Fruit fly (Drosophila melanogaster) whole organism, embryonic: ENCODE results near the gene CG32106.

Experiments
- BEAF-32 ChIP-seq: fragments of 200-800 bp; sonication (Bioruptor generic); optimal IDR thresholded peaks from 3 replicates; lab custom pipeline; 2017; ENCODE audit warnings: missing biosample characterization, missing genetic modification characterization, mild to moderate bottlenecking, moderate library complexity, missing genetic modification reagents
- CG10543 ChIP-seq: fragments of 200-800 bp; sonication (Bioruptor generic); optimal IDR thresholded peaks from 3 replicates; lab custom pipeline; 2017; ENCODE audit warnings: missing biosample characterization, mild to moderate bottlenecking, missing genetic modification characterization, moderate library complexity
- CG12104 ChIP-seq: fragments of 200-800 bp; sonication (Bioruptor generic); optimal IDR thresholded peaks from 3 replicates; lab custom pipeline; 2016; ENCODE audit warnings: missing biosample characterization, missing genetic modification characterization
- CG12236 ChIP-seq: fragments of 200-800 bp; sonication (Bioruptor generic); optimal IDR thresholded peaks from 2 replicates; lab custom pipeline; 2016; ENCODE audit warnings: missing biosample characterization, missing genetic modification characterization
- CG14710 ChIP-seq: fragments of 200-800 bp; sonication (Bioruptor generic); optimal IDR thresholded peaks from 3 replicates; lab custom pipeline; 2019; ENCODE audit warnings: missing biosample characterization, mild to moderate bottlenecking, missing genetic modification characterization, moderate library complexity
- CG17829 ChIP-seq: fragments of 200-800 bp; optimal IDR thresholded peaks from 2 replicates; lab custom pipeline; 2019; ENCODE audit warnings: missing biosample characterization, mild to moderate bottlenecking, missing genetic modification characterization, moderate library complexity
- CG2116 ChIP-seq: fragments of 200-800 bp; sonication (Bioruptor generic); optimal IDR thresholded peaks from 3 replicates; lab custom pipeline; 2018; ENCODE audit warnings: missing biosample characterization, mild to moderate bottlenecking, missing genetic modification characterization
- CG2120 ChIP-seq: fragments of 200-800 bp; sonication (Bioruptor generic); optimal IDR thresholded peaks from 3 replicates; lab custom pipeline; 2016; ENCODE audit warnings: missing biosample characterization, missing genetic modification characterization
- CG42726 ChIP-seq: fragments of 200-800 bp; sonication (Bioruptor generic); IDR thresholded peaks from 2 replicates; pipeline ENCODE4 v1.3.6; 2022; ENCODE audit warnings: missing biosample characterization, missing genetic modification characterization; ENCODE audit not compliant: partially characterized antibody
- CG4707 ChIP-seq: fragments of 200-800 bp; sonication (Bioruptor generic); optimal IDR thresholded peaks from 2 replicates; lab custom pipeline; 2018; ENCODE audit warnings: missing biosample characterization, mild to moderate bottlenecking, missing genetic modification characterization, moderate library complexity
- CG6791 ChIP-seq: fragments of 200-800 bp; sonication (Bioruptor generic); IDR thresholded peaks from 3 replicates; pipeline ENCODE4 v1.3.6; 2022; ENCODE audit warnings: missing biosample characterization, missing genetic modification characterization; ENCODE audit not compliant: partially characterized antibody
- CG8281 ChIP-seq: fragments of 200-800 bp; sonication (Bioruptor generic); optimal IDR thresholded peaks from 2 replicates; lab custom pipeline; 2018; ENCODE audit warnings: missing biosample characterization, mild to moderate bottlenecking, missing genetic modification characterization, moderate library complexity
- CG9437 ChIP-seq: fragments of 200-800 bp; sonication (Bioruptor generic); optimal IDR thresholded peaks from 2 replicates; lab custom pipeline; 2018; ENCODE audit warnings: missing biosample characterization, mild to moderate bottlenecking, missing genetic modification characterization
- CHES-1-like ChIP-seq: fragments of 200-800 bp; sonication (Bioruptor generic); optimal IDR thresholded peaks from 2 replicates; lab custom pipeline; 2016; ENCODE audit warnings: missing biosample characterization, missing genetic modification characterization
- Dad ChIP-seq: fragments of 200-800 bp; sonication (Bioruptor generic); optimal IDR thresholded peaks from 3 replicates; lab custom pipeline; 2016; ENCODE audit warnings: missing biosample characterization, missing genetic modification characterization
- Dbx ChIP-seq: fragments of 200-800 bp; sonication (Bioruptor generic); IDR thresholded peaks from 3 replicates; pipeline ENCODE4 v1.3.6; 2022; ENCODE audit warnings: missing biosample characterization, missing genetic modification characterization
- Dll ChIP-seq: fragments of 200-800 bp; sonication (Bioruptor generic); IDR thresholded peaks from 4 replicates; pipeline ENCODE4 v1.3.6; 2022; ENCODE audit warnings: missing biosample characterization, missing genetic modification characterization; ENCODE audit not compliant: partially characterized antibody
- Ets65A ChIP-seq: fragments of 200-800 bp; sonication (Bioruptor generic); peaks from one replicate; lab custom pipeline; 2016; ENCODE audit warnings: missing biosample characterization, missing genetic modification characterization
- HLH3B ChIP-seq: fragments of 200-800 bp; sonication (Bioruptor generic); IDR thresholded peaks from 2 replicates; pipeline ENCODE4 v1.3.6; 2022; ENCODE audit warnings: missing biosample characterization, missing genetic modification characterization
- Hsf ChIP-seq: fragments of 200-800 bp; sonication (Bioruptor generic); optimal IDR thresholded peaks from 3 replicates; lab custom pipeline; 2016; ENCODE audit warnings: missing biosample characterization, missing genetic modification characterization
- Lhr ChIP-seq: fragments of 200-800 bp; sonication (Bioruptor generic); optimal IDR thresholded peaks from 3 replicates; lab custom pipeline; 2017; ENCODE audit warnings: mild to moderate bottlenecking, missing biosample characterization, missing genetic modification reagents, missing genetic modification characterization
- MESR4 ChIP-seq: fragments of 200-800 bp; sonication (Bioruptor generic); optimal IDR thresholded peaks from 2 replicates; lab custom pipeline; 2018; ENCODE audit warnings: missing biosample characterization, mild to moderate bottlenecking, missing genetic modification characterization, moderate library complexity
- Med ChIP-seq: fragments of 200-800 bp; sonication (Bioruptor generic); peaks from one replicate; lab custom pipeline; 2016; ENCODE audit warnings: missing biosample characterization, missing genetic modification characterization, mild to moderate bottlenecking, inconsistent platforms, moderate library complexity
- ab ChIP-seq: fragments of 200-800 bp; sonication (Bioruptor generic); optimal IDR thresholded peaks from 2 replicates; lab custom pipeline; 2016; ENCODE audit warnings: missing biosample characterization, missing genetic modification characterization
- aop ChIP-seq: fragments of 200-800 bp; sonication (Bioruptor generic); IDR thresholded peaks from 2 replicates; pipeline ENCODE4 v1.3.6; 2022; ENCODE audit warnings: missing biosample characterization, missing genetic modification characterization
- chm ChIP-seq: fragments of 200-800 bp; sonication (Bioruptor generic); IDR thresholded peaks from 2 replicates; pipeline ENCODE4 v1.3.6; 2022; ENCODE audit warnings: missing biosample characterization, missing genetic modification characterization
- eve ChIP-seq, 2 experiments: fragments of >200 bp; optimal IDR thresholded peaks; 2 replicates each; lab custom pipeline; 2017; ENCODE audit warnings: missing biosample characterization in 2 of 2, missing genetic modification characterization in 2 of 2
- fd64A ChIP-seq: fragments of 200-800 bp; sonication (Bioruptor generic); optimal IDR thresholded peaks from 3 replicates; lab custom pipeline; 2018; ENCODE audit warnings: missing biosample characterization, mild to moderate bottlenecking, missing genetic modification characterization
- fu2 ChIP-seq: fragments of 200-800 bp; sonication (Bioruptor generic); optimal IDR thresholded peaks from 2 replicates; lab custom pipeline; 2016; ENCODE audit warnings: missing biosample characterization, missing genetic modification characterization
- gem ChIP-seq: fragments of 200-800 bp; sonication (Bioruptor generic); optimal IDR thresholded peaks from 2 replicates; lab custom pipeline; 2019; ENCODE audit warnings: missing biosample characterization, mild to moderate bottlenecking, missing genetic modification characterization, moderate library complexity
- gro ChIP-seq: fragments of 200-800 bp; sonication (Bioruptor generic); optimal IDR thresholded peaks from 2 replicates; lab custom pipeline; 2016; ENCODE audit warnings: missing biosample characterization, missing genetic modification characterization
- gt ChIP-seq: fragments of 200-800 bp; sonication (Bioruptor generic); IDR thresholded peaks from 2 replicates; pipeline ENCODE4 v1.3.6; 2022; ENCODE audit warnings: missing biosample characterization, missing genetic modification characterization
- hbn ChIP-seq: fragments of 200-800 bp; sonication (Bioruptor generic); IDR thresholded peaks from 2 replicates; pipeline ENCODE4 v1.3.6; 2022; ENCODE audit warnings: missing biosample characterization, missing genetic modification characterization; ENCODE audit not compliant: partially characterized antibody
- knrl ChIP-seq: fragments of 200-800 bp; sonication (Bioruptor generic); IDR thresholded peaks from 3 replicates; pipeline ENCODE4 v1.3.6; 2022; ENCODE audit warnings: missing biosample characterization, missing genetic modification characterization; ENCODE audit not compliant: partially characterized antibody
- lov ChIP-seq, 2 experiments: fragments of 200-800 bp in 1 of 2; fragments of >200 bp in 1 of 2; sonication (Bioruptor generic) in 1 of 2; IDR thresholded peaks in 1 of 2; optimal IDR thresholded peaks in 1 of 2; 2 replicates in 1 of 2; 3 replicates in 1 of 2; pipeline versions ENCODE4 v1.3.6 to Lab custom; 2017 to 2022; ENCODE audit warnings: missing biosample characterization in 1 of 2, missing genetic modification characterization in 1 of 2
- nerfin-2 ChIP-seq: fragments of 200-800 bp; sonication (Bioruptor generic); IDR thresholded peaks from 2 replicates; pipeline ENCODE4 v1.3.6; 2022; ENCODE audit warnings: missing biosample characterization, missing genetic modification characterization; ENCODE audit not compliant: partially characterized antibody
- otp ChIP-seq: fragments of 200-800 bp; sonication (Bioruptor generic); IDR thresholded peaks from 3 replicates; pipeline ENCODE4, ENCODE4 v1.3.6; 2022; ENCODE audit warnings: missing biosample characterization, missing genetic modification characterization
- pan ChIP-seq, 4 experiments: fragments of >200 bp in 3 of 4; fragments of 200-800 bp in 1 of 4; sonication (Bioruptor generic) in 1 of 4; optimal IDR thresholded peaks in 3 of 4; IDR thresholded peaks in 1 of 4; 2 replicates each; pipeline versions ENCODE4 v1.3.6 to Lab custom; 2017 to 2022; ENCODE audit warnings: missing biosample characterization in 2 of 4, missing genetic modification characterization in 2 of 4, mixed read lengths in 1 of 4
- pb ChIP-seq: fragments of 200-800 bp; sonication (Bioruptor generic); optimal IDR thresholded peaks from 3 replicates; lab custom pipeline; 2016; ENCODE audit warnings: missing biosample characterization, missing genetic modification characterization
- pfk ChIP-seq: fragments of 200-800 bp; sonication (Bioruptor generic); optimal IDR thresholded peaks from 2 replicates; lab custom pipeline; 2018; ENCODE audit warnings: missing biosample characterization, mild to moderate bottlenecking, missing genetic modification characterization, moderate library complexity
- sens ChIP-seq: fragments of 200-800 bp; sonication (Bioruptor generic); peaks from one replicate; lab custom pipeline; 2016; ENCODE audit warnings: missing biosample characterization, missing genetic modification characterization
- sna ChIP-seq: fragments of 200-800 bp; sonication (Bioruptor generic); IDR thresholded peaks from 2 replicates; pipeline ENCODE4 v1.3.6; 2022; ENCODE audit warnings: missing biosample characterization, missing genetic modification characterization; ENCODE audit not compliant: partially characterized antibody
- stwl ChIP-seq: fragments of 200-800 bp; sonication (Bioruptor generic); optimal IDR thresholded peaks from 3 replicates; lab custom pipeline; 2018; ENCODE audit warnings: missing biosample characterization, mild to moderate bottlenecking, missing genetic modification characterization, moderate library complexity
- tin ChIP-seq: fragments of 200-800 bp; sonication (Bioruptor generic); optimal IDR thresholded peaks from 3 replicates; lab custom pipeline; 2016; ENCODE audit warnings: missing biosample characterization, missing genetic modification characterization
- trem ChIP-seq: fragments of 200-800 bp; optimal IDR thresholded peaks from 3 replicates; lab custom pipeline; 2019; ENCODE audit warnings: missing biosample characterization, mild to moderate bottlenecking, missing genetic modification characterization, moderate library complexity
- unc-4 ChIP-seq: fragments of 200-800 bp; sonication (Bioruptor generic); IDR thresholded peaks from 2 replicates; pipeline ENCODE4 v1.3.6; 2022; ENCODE audit warnings: missing biosample characterization, missing genetic modification characterization; ENCODE audit not compliant: partially characterized antibody
- vnd ChIP-seq: fragments of 200-800 bp; sonication (Bioruptor generic); IDR thresholded peaks from 3 replicates; pipeline ENCODE4 v1.3.6; 2022; ENCODE audit warnings: missing biosample characterization, missing genetic modification characterization; ENCODE audit not compliant: partially characterized antibody
- zfh1 ChIP-seq: fragments of 200-800 bp; sonication (Bioruptor generic); IDR thresholded peaks from 3 replicates; pipeline ENCODE4 v1.3.6; 2022; ENCODE audit warnings: missing biosample characterization, missing genetic modification characterization

Gene CG32106

DNA sequence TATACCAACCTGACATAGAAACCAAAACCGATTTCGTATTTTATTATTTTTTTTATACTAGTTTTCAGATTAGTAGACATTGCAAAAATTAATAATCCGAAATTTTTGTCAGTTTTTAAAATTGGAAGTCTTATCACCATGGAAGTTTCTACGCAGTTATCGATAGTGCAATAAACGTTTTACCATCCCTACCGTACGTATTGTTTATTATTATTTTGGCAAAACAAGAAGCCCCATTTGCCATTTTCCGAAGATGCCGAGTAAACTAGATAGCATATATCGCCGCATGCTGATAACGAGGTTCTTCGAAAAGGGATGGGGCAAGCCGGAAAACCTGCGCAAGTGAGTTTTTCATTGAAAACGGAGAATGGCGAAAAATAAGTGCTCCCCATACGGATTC, 36.9 kb downstream of the CG32106 start, which contains the start of gene CG32112 (continued):
- TF ChIP-seq Dbx (0 out of 3 replicates have a peak, but pooled peaks have one; percentile 7), ab (no peak), vnd (GFP tag; lab: Robert Waterston, UW) (peak; percentile 45; the same call in 1 of the 3 replicates), fu2 (GFP tag; lab: Kevin White, UChicago) (no peak), gro (peak; percentile 25), sens (GFP tag; lab: Kevin White, UChicago) (peak; percentile 81), CG9437 (GFP tag; lab: Kevin White, UChicago) (peak; percentile 86), otp (no peak), Hsf (GFP tag; lab: Kevin White, UChicago) (peak; percentile 17), chm (no peak), CG42726 (no peak), eve (GFP tag; optimal IDR thresholded peaks at IDR 0.05; lab: Kevin White, UChicago) (peak in 1 of 2 experiments; percentile 22), sna (GFP tag; lab: Robert Waterston, UW) (peak; percentile 72), CG2120 (GFP tag; lab: Kevin White, UChicago) (peak; percentile 35), CG10543 (no peak), hbn (GFP tag; lab: Robert Waterston, UW) (peak; percentile 66), stwl (tag; lab: Kevin White, UChicago) (peak; percentile 69), gt (GFP tag; lab: Robert Waterston, UW) (no peak), CG12236 (GFP tag; lab: Kevin White, UChicago) (no peak), aop (GFP tag; lab: Robert Waterston, UW) (no peak), CG17829 (tag; lab: Kevin White, UChicago) (peak; percentile 3), CG14710 (peak; percentile 62), tin (peak; percentile 3), lov (optimal IDR thresholded peaks at IDR 0.05; lab: Kevin White, UChicago) (no peak), lov (GFP tag; IDR thresholded peaks at IDR 0.05; lab: Robert Waterston, UW) (no peak), CG12104 (GFP tag; lab: Kevin White, UChicago) (no peak), nerfin-2 (GFP tag; lab: Robert Waterston, UW) (peak; percentile 64; the same call in 1 of the 2 replicates), Ets65A (GFP tag; lab: Kevin White, UChicago) (no peak), zfh1 (GFP tag; lab: Robert Waterston, UW) (no peak), CG4707 (no peak), trem (tag; lab: Kevin White, UChicago) (peak; percentile 45), MESR4 (GFP tag; lab: Kevin White, UChicago) (peak; percentile 47), HLH3B (no peak), pfk (GFP tag; lab: Kevin White, UChicago) (peak; percentile 82), fd64A (no peak), pb (GFP tag; lab: Kevin White, UChicago) (no peak), pan (optimal IDR thresholded peaks at IDR 0.05; lab: Kevin White, UChicago) (no peak), pan (GFP tag; optimal IDR thresholded peaks at IDR 0.05 in 1 of 2, IDR thresholded peaks at IDR 0.05 in 1 of 2) (no peak), Lhr (GFP tag; lab: Kevin White, UChicago) (no peak), Med (GFP tag; lab: Kevin White, UChicago) (peak; percentile 52), CG2116 (GFP tag; lab: Kevin White, UChicago) (peak; percentile 89), CG6791 (peak; percentile 67; the same call in 1 of the 3 replicates), CHES-1-like (GFP tag; lab: Kevin White, UChicago) (peak; percentile 19), Dll (peak; percentile 87), unc-4 (GFP tag; lab: Robert Waterston, UW) (peak; percentile 74), knrl (peak; percentile 68; the same call in 2 of the 3 replicates), Dad (GFP tag; lab: Kevin White, UChicago) (no peak), CG8281 (no peak), gem (no peak), BEAF-32 (peak; percentile 74)
